Fruit fly (Drosophila melanogaster): Measurements from ENCODE around the gene nau.
A peak's percentile ranks its signal among the peaks of the same experiment; 100 is the strongest.

The nau gene

dm6 chr3R:23709508-23710208 lies 8.5 kb downstream of the nau start, which contains the start of gene CG10301 (continued):
- TF ChIP-seq row (GFP tag; IDR thresholded peaks at IDR 0.05), result peak; percentile 71
- no peak for TF ChIP-seq z (GFP tag; IDR thresholded peaks at IDR 0.05)
- TF ChIP-seq kni (GFP tag; optimal IDR thresholded peaks at IDR 0.05), result no peak
- TF ChIP-seq CG1603 (tag; optimal IDR thresholded peaks at IDR 0.05), result peak; percentile 84
- peak; percentile 40 for TF ChIP-seq Lhr (GFP tag; optimal IDR thresholded peaks at IDR 0.05)
- no peak for TF ChIP-seq jigr1 (GFP tag; IDR thresholded peaks at IDR 0.05)
- TF ChIP-seq Trl (optimal IDR thresholded peaks at IDR 0.05), result no peak
- TF ChIP-seq Trl (GFP tag; optimal IDR thresholded peaks at IDR 0.05), result peak; percentile 12
- 0 out of 2 replicates have a peak, but pooled peaks have one; percentile 7 for TF ChIP-seq CG6272 (GFP tag; IDR thresholded peaks at IDR 0.05)
- TF ChIP-seq fd102C (GFP tag; optimal IDR thresholded peaks at IDR 0.05), result peak; percentile 76
- no peak for TF ChIP-seq sr (GFP tag; IDR thresholded peaks at IDR 0.05)
- no peak for TF ChIP-seq CG10274 (GFP tag; optimal IDR thresholded peaks at IDR 0.05)
- no peak for TF ChIP-seq Elba2 (GFP tag; optimal IDR thresholded peaks at IDR 0.05)
- TF ChIP-seq CG8924 (tag; optimal IDR thresholded peaks at IDR 0.05), result peak; percentile 68
- peak; percentile 41; the same call in 1 of the 3 replicates for TF ChIP-seq so (GFP tag; IDR thresholded peaks at IDR 0.05)
- no peak for TF ChIP-seq CG10565 (GFP tag; optimal IDR thresholded peaks at IDR 0.05)
- peak; percentile 74 for TF ChIP-seq CG17829 (tag; optimal IDR thresholded peaks at IDR 0.05)
- no peak for TF ChIP-seq Jarid2 (GFP tag; optimal IDR thresholded peaks at IDR 0.05)
- TF ChIP-seq gro (GFP tag; optimal IDR thresholded peaks at IDR 0.05), result no peak
- TF ChIP-seq CG12219 (GFP tag; optimal IDR thresholded peaks at IDR 0.05), result peak; percentile 59
- TF ChIP-seq CG1529 (GFP tag; optimal IDR thresholded peaks at IDR 0.05), result peak; percentile 58
- TF ChIP-seq CG32532 (GFP tag; IDR thresholded peaks at IDR 0.05), result no peak
- TF ChIP-seq CG34422 (GFP tag; IDR thresholded peaks at IDR 0.05), result no peak
- TF ChIP-seq CG13287 (GFP tag; IDR thresholded peaks at IDR 0.05; ENCODE audit: partially characterized antibody), result no peak
- peak; percentile 49; the same call in 1 of the 2 replicates for TF ChIP-seq CG32772 (GFP tag; IDR thresholded peaks at IDR 0.05)
- TF ChIP-seq CG16813 (GFP tag; IDR thresholded peaks at IDR 0.05; ENCODE audit: partially characterized antibody), result no peak
- peak; percentile 76 for TF ChIP-seq nmo (GFP tag; optimal IDR thresholded peaks at IDR 0.05)
- TF ChIP-seq chm (GFP tag; IDR thresholded peaks at IDR 0.05), result peak; percentile 72
- TF ChIP-seq psq (GFP tag; optimal IDR thresholded peaks at IDR 0.05), result no peak
- TF ChIP-seq pros (GFP tag; optimal IDR thresholded peaks at IDR 0.05), result no peak
- 0 out of 2 replicates have a peak, but pooled peaks have one; percentile 31 for TF ChIP-seq gt (GFP tag; IDR thresholded peaks at IDR 0.05)
- no peak for TF ChIP-seq fu2 (GFP tag; optimal IDR thresholded peaks at IDR 0.05)
- TF ChIP-seq gsb-n (tag; optimal IDR thresholded peaks at IDR 0.05), result peak; percentile 48
- TF ChIP-seq br (optimal IDR thresholded peaks at IDR 0.05), result no peak
- peak; percentile 52; the same call in 1 of the 3 replicates for TF ChIP-seq H15 (GFP tag; IDR thresholded peaks at IDR 0.05)
- TF ChIP-seq CG12155 (GFP tag; optimal IDR thresholded peaks at IDR 0.05), result no peak
- TF ChIP-seq Bgb (GFP tag; IDR thresholded peaks at IDR 0.05; ENCODE audit: partially characterized antibody), result no peak
- peak; percentile 12 for TF ChIP-seq CG9437 (GFP tag; optimal IDR thresholded peaks at IDR 0.05)
- no peak for TF ChIP-seq gcm (GFP tag; optimal IDR thresholded peaks at IDR 0.05)
- peak; percentile 38 for TF ChIP-seq CG7556 (GFP tag; optimal IDR thresholded peaks at IDR 0.05)
- TF ChIP-seq Kr (GFP tag; optimal IDR thresholded peaks at IDR 0.05), result no peak
- TF ChIP-seq prd (optimal IDR thresholded peaks at IDR 0.05), result no peak
- peak; percentile 86 for TF ChIP-seq prd (GFP tag; IDR thresholded peaks at IDR 0.05)
- TF ChIP-seq CG3407 (GFP tag; optimal IDR thresholded peaks at IDR 0.05), result peak; percentile 42
- no peak for TF ChIP-seq CG11085 (GFP tag; IDR thresholded peaks at IDR 0.05)
- TF ChIP-seq Optix (GFP tag; IDR thresholded peaks at IDR 0.05), result no peak
- TF ChIP-seq NC2β (GFP tag; optimal IDR thresholded peaks at IDR 0.05), result peak; percentile 54
- no peak for TF ChIP-seq Hr78 (GFP tag; optimal IDR thresholded peaks at IDR 0.05)
- TF ChIP-seq Ada2b (GFP tag; IDR thresholded peaks at IDR 0.05), result peak; percentile 23; the same call in 1 of the 2 replicates
- TF ChIP-seq Lpt (GFP tag; optimal IDR thresholded peaks at IDR 0.05), result no peak
- no peak for TF ChIP-seq zfh2 (GFP tag; optimal IDR thresholded peaks at IDR 0.05)
